Worm (Caenorhabditis elegans): ENCODE measurements around the gene ark-1.

ark-1 gene

DNA sequence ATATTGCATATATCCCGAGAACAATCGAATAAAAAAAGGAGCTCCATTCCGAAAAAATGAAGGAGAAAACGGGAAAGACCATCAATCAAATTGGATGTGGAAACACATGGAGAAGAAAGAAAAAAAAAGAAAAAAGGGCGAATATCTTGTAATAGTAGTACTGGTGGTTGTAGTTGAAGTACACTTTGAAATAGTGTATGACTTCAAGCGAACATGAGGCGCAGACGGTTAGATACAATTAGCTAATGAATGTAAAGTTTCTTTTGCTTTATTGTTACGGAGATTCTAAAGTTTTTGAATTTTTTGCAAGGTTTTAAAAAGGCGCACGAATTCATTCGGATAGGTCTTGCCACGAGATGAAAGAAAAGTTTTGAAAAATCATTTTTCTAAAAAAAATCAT lies 1.6 kb upstream of the ark-1 start:
- TF ChIP-seq ceh-62 (tag; optimal IDR thresholded peaks at IDR 0.05) (no peak), hmg-1.1 (GFP tag; IDR thresholded peaks at IDR 0.05) (0 out of 2 replicates have a peak, but pooled peaks have one; percentile 21), nhr-28 (tag; optimal IDR thresholded peaks at IDR 0.05) (peak; percentile 67), dpl-1 (GFP tag; optimal IDR thresholded peaks at IDR 0.05) (peak; percentile 14), ceh-82 (tag; optimal IDR thresholded peaks at IDR 0.05) (no peak), aha-1 (tag) (no peak), lin-29 (GFP tag; IDR thresholded peaks at IDR 0.05) (no peak), ztf-11 (tag; optimal IDR thresholded peaks at IDR 0.05) (no peak), ceh-32 (tag; optimal IDR thresholded peaks at IDR 0.05; ENCODE audit: poor library complexity) (no peak), nhr-10 (tag; optimal IDR thresholded peaks at IDR 0.05) (no peak), lin-39 (tag; optimal IDR thresholded peaks at IDR 0.05) (no peak), set-16 (GFP tag; IDR thresholded peaks at IDR 0.05) (no peak), daf-16 (GFP tag; optimal IDR thresholded peaks at IDR 0.05) (no peak), daf-16 (tag; optimal IDR thresholded peaks at IDR 0.05) (no peak), Y5F2A.4 (GFP tag; optimal IDR thresholded peaks at IDR 0.05) (no peak), nhr-11 (tag; optimal IDR thresholded peaks at IDR 0.05) (no peak), cey-2 (tag; optimal IDR thresholded peaks at IDR 0.05; ENCODE audit: borderline replicate concordance, insufficient read depth) (no peak), php-3 (GFP tag; IDR thresholded peaks at IDR 0.05) (no peak), gei-8 (GFP tag; optimal IDR thresholded peaks at IDR 0.05) (no peak), lin-38 (GFP tag; IDR thresholded peaks at IDR 0.05) (no peak), hlh-30 (tag; optimal IDR thresholded peaks at IDR 0.05; ENCODE audit: insufficient read depth) (peak; percentile 15), egl-27 (tag; optimal IDR thresholded peaks at IDR 0.05) (no peak), lsy-2 (tag; optimal IDR thresholded peaks at IDR 0.05) (peak in 1 of 2 experiments; percentile 36), pha-4 (GFP tag; IDR thresholded peaks at IDR 0.05) (no peak), pha-4 (tag; optimal IDR thresholded peaks at IDR 0.05) (no peak), ZK337.2 (GFP tag; IDR thresholded peaks at IDR 0.05) (no peak), mep-1 (tag; optimal IDR thresholded peaks at IDR 0.05) (no peak), skn-1 (tag; optimal IDR thresholded peaks at IDR 0.05) (no peak)

- TF ChIP-seq Y48G9A.11 (GFP tag; IDR thresholded peaks at IDR 0.05) = peak; percentile 100
- peak; percentile 2 for TF ChIP-seq dpl-1 (GFP tag; optimal IDR thresholded peaks at IDR 0.05)
- peak; percentile 79 for TF ChIP-seq snpc-1.2 (GFP tag; IDR thresholded peaks at IDR 0.05)
- peak; percentile 78 for TF ChIP-seq lin-38 (GFP tag; IDR thresholded peaks at IDR 0.05)
- TF ChIP-seq T20F7.1 (GFP tag; optimal IDR thresholded peaks at IDR 0.05) = peak; percentile 87
- TF ChIP-seq madf-9 (GFP tag; conservative IDR thresholded peaks at IDR 0.05) = peak; percentile 36; the same call in 1 of the 2 replicates
- 0 out of 2 replicates have a peak, but pooled peaks have one; percentile 10 for TF ChIP-seq egl-43 (GFP tag; IDR thresholded peaks at IDR 0.05)
- TF ChIP-seq mes-2 (tag; optimal IDR thresholded peaks at IDR 0.05; ENCODE audit: poor library complexity, severe bottlenecking) = peak; percentile 84
- TF ChIP-seq ZK337.2 (GFP tag; IDR thresholded peaks at IDR 0.05) = 0 out of 2 replicates have a peak, but pooled peaks have one; percentile 55
- peak; percentile 25 for TF ChIP-seq rbr-2 (tag; optimal IDR thresholded peaks at IDR 0.05)
- peak; percentile 61 for TF ChIP-seq unc-130 (GFP tag; optimal IDR thresholded peaks at IDR 0.05)
- peak; percentile 48; the same call in 1 of the 2 replicates for TF ChIP-seq vab-7 (GFP tag; IDR thresholded peaks at IDR 0.05)
- TF ChIP-seq hif-1 (tag; optimal IDR thresholded peaks at IDR 0.05) = peak in 1 of 2 experiments; percentile 43
- peak in 1 of 2 experiments; percentile 14 for TF ChIP-seq lsy-2 (tag; optimal IDR thresholded peaks at IDR 0.05)
- TF ChIP-seq ceh-44 (GFP tag; IDR thresholded peaks at IDR 0.05) = 0 out of 2 replicates have a peak, but pooled peaks have one; percentile 63
- 0 out of 2 replicates have a peak, but pooled peaks have one; percentile 60 for TF ChIP-seq ceh-20 (GFP tag; IDR thresholded peaks at IDR 0.05)
- peak; percentile 59 for TF ChIP-seq aha-1 (tag)
- TF ChIP-seq hmg-1.1 (GFP tag; IDR thresholded peaks at IDR 0.05) = peak; percentile 61
These were observed 9.2 kb downstream of the ark-1 start for ce11 chrIV:12621483-12622078.
